3 worm cellular contexts compared by ENCODE assay signal in the genomic region with DNA sequence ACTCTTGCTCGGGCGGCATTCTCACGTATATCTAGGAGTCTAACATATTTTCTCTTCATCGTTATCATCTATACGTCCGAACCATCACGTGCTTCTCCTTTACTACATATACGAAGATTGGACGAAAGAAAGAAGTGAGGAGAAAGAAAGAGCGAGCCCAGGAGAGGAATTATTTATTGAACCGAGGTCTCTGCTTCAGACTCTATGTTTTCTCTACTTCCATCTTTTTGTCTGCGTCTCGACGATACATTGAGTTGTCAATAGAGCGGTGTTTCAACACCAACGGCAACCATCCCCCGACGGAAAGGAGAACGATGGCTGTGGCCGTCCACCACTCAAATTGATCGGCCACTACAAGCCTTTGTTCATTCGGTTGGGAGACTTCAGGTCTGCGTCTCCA.
TF ChIP-seq lines count a peak whose summit lies in the region.

No protein-coding gene starts in this region.

TF ChIP-seq in whole organism, L2 larva, 48 proteins besides CTCF, POLR2A, EP300 and RAD21 (continued from another document):
- TF ChIP-seq lin-13 (GFP tag; optimal IDR thresholded peaks at IDR 0.05; lab: Kevin White, UChicago), result peak; percentile 90
- TF ChIP-seq fos-1 (tag; optimal IDR thresholded peaks at IDR 0.05; lab: Kevin White, UChicago), result peak; percentile 88
- TF ChIP-seq blmp-1 (tag; optimal IDR thresholded peaks at IDR 0.05; lab: Kevin White, UChicago; ENCODE audit: insufficient read depth), result peak; percentile 41
- no peak for TF ChIP-seq nhr-10 (tag; optimal IDR thresholded peaks at IDR 0.05; lab: Kevin White, UChicago)
- TF ChIP-seq skn-1 (tag; optimal IDR thresholded peaks at IDR 0.05; lab: Kevin White, UChicago), result peak; percentile 69
- no peak for TF ChIP-seq ceh-82 (tag; optimal IDR thresholded peaks at IDR 0.05; lab: Kevin White, UChicago)
- TF ChIP-seq peb-1 (tag; optimal IDR thresholded peaks at IDR 0.05; lab: Kevin White, UChicago), result no peak
- TF ChIP-seq gmeb-1 (tag; optimal IDR thresholded peaks at IDR 0.05; lab: Kevin White, UChicago), result peak; percentile 68
- TF ChIP-seq ZK546.5 (tag; optimal IDR thresholded peaks at IDR 0.05; lab: Kevin White, UChicago), result no peak
- TF ChIP-seq ceh-16 (tag; optimal IDR thresholded peaks at IDR 0.05; lab: Kevin White, UChicago), result peak; percentile 23
- peak; percentile 96 for TF ChIP-seq unc-55 (GFP tag; optimal IDR thresholded peaks at IDR 0.05; lab: Kevin White, UChicago)
- TF ChIP-seq lin-39 (tag; optimal IDR thresholded peaks at IDR 0.05; lab: Kevin White, UChicago), result no peak
- no peak for TF ChIP-seq nhr-12 (tag; optimal IDR thresholded peaks at IDR 0.05; lab: Kevin White, UChicago)
- TF ChIP-seq Y55F3AM.14 (GFP tag; optimal IDR thresholded peaks at IDR 0.05; lab: Kevin White, UChicago), result peak; percentile 49
- TF ChIP-seq aly-2 (tag; optimal IDR thresholded peaks at IDR 0.05; lab: Kevin White, UChicago), result no peak
- TF ChIP-seq nhr-21 (tag; optimal IDR thresholded peaks at IDR 0.05; lab: Kevin White, UChicago), result peak; percentile 74
- TF ChIP-seq lsy-2 (tag; optimal IDR thresholded peaks at IDR 0.05; lab: Kevin White, UChicago), result peak; percentile 44 to 87
- peak; percentile 67 for TF ChIP-seq ama-1 (optimal IDR thresholded peaks at IDR 0.05; lab: Kevin White, UChicago)
- TF ChIP-seq C34F6.9 (tag; optimal IDR thresholded peaks at IDR 0.05; lab: Kevin White, UChicago), result peak; percentile 92
- no peak for TF ChIP-seq ztf-1 (GFP tag; conservative IDR thresholded peaks at IDR 0.05; lab: Robert Waterston, UW)
- peak; percentile 56 for TF ChIP-seq sem-4 (tag; optimal IDR thresholded peaks at IDR 0.05; lab: Kevin White, UChicago)
- TF ChIP-seq ztf-11 (tag; optimal IDR thresholded peaks at IDR 0.05; lab: Kevin White, UChicago), result no peak
- TF ChIP-seq snpc-4 (tag; optimal IDR thresholded peaks at IDR 0.05; lab: Kevin White, UChicago), result peak; percentile 81
- TF ChIP-seq R02D3.7 (tag; optimal IDR thresholded peaks at IDR 0.05; lab: Kevin White, UChicago), result no peak
- TF ChIP-seq nhr-11 (tag; optimal IDR thresholded peaks at IDR 0.05; lab: Kevin White, UChicago), result no peak
- TF ChIP-seq egl-27 (tag; optimal IDR thresholded peaks at IDR 0.05; lab: Kevin White, UChicago), result peak; percentile 61
- TF ChIP-seq dmd-4 (tag; optimal IDR thresholded peaks at IDR 0.05; lab: Kevin White, UChicago), result no peak
TF ChIP-seq in whole organism, L2 larva: peak in this region for 27.

TF ChIP-seq in whole organism, L4 larva, 104 proteins besides CTCF, POLR2A, EP300 and RAD21 (continued from another document):
- no peak for TF ChIP-seq ZK546.5 (tag; optimal IDR thresholded peaks at IDR 0.05; lab: Kevin White, UChicago)
- TF ChIP-seq hlh-11 (tag; optimal IDR thresholded peaks at IDR 0.05; lab: Kevin White, UChicago), result peak; percentile 91
- TF ChIP-seq lin-15B (tag; optimal IDR thresholded peaks at IDR 0.05; lab: Kevin White, UChicago), result peak; percentile 30
- peak; percentile 72 for TF ChIP-seq ama-1 (optimal IDR thresholded peaks at IDR 0.05; lab: Kevin White, UChicago)
- peak; percentile 89 for TF ChIP-seq nhr-28 (tag; optimal IDR thresholded peaks at IDR 0.05; lab: Kevin White, UChicago)
- peak; percentile 18 for TF ChIP-seq nhr-10 (tag; optimal IDR thresholded peaks at IDR 0.05; lab: Kevin White, UChicago)
- peak; percentile 92 for TF ChIP-seq mep-1 (tag; optimal IDR thresholded peaks at IDR 0.05; lab: Kevin White, UChicago)
- TF ChIP-seq rbr-2 (tag; optimal IDR thresholded peaks at IDR 0.05; lab: Kevin White, UChicago), result peak; percentile 77
- peak; percentile 83 for TF ChIP-seq hmg-1.1 (GFP tag; IDR thresholded peaks at IDR 0.05; lab: Robert Waterston, UW)
- TF ChIP-seq nhr-102 (tag; optimal IDR thresholded peaks at IDR 0.05; lab: Kevin White, UChicago), result peak; percentile 36
- TF ChIP-seq ceh-20 (GFP tag; IDR thresholded peaks at IDR 0.05; lab: Robert Waterston, UW), result peak; percentile 82
- TF ChIP-seq set-16 (GFP tag; IDR thresholded peaks at IDR 0.05; lab: Robert Waterston, UW), result peak; percentile 35; the same call in 1 of the 2 replicates
- TF ChIP-seq zip-2 (tag; optimal IDR thresholded peaks at IDR 0.05; lab: Kevin White, UChicago), result no peak
- TF ChIP-seq zfp-3 (GFP tag; conservative IDR thresholded peaks at IDR 0.05; lab: Robert Waterston, UW), result no peak
- TF ChIP-seq lin-13 (GFP tag; optimal IDR thresholded peaks at IDR 0.05; lab: Kevin White, UChicago), result peak; percentile 39
- peak; percentile 96 for TF ChIP-seq nhr-11 (tag; optimal IDR thresholded peaks at IDR 0.05; lab: Kevin White, UChicago)
- no peak for TF ChIP-seq dmd-8 (GFP tag; IDR thresholded peaks at IDR 0.05; lab: Robert Waterston, UW)
- TF ChIP-seq ZK337.2 (GFP tag; IDR thresholded peaks at IDR 0.05; lab: Robert Waterston, UW), result no peak
- peak; percentile 35 for TF ChIP-seq ceh-28 (tag; optimal IDR thresholded peaks at IDR 0.05; lab: Kevin White, UChicago)
- no peak for TF ChIP-seq gei-8 (GFP tag; optimal IDR thresholded peaks at IDR 0.05; lab: Kevin White, UChicago)
- peak in 1 of 2 experiments; percentile 85 for TF ChIP-seq hif-1 (tag; optimal IDR thresholded peaks at IDR 0.05; lab: Kevin White, UChicago)
- no peak for TF ChIP-seq D1046.2 (GFP tag; IDR thresholded peaks at IDR 0.05; lab: Robert Waterston, UW)
- TF ChIP-seq nhr-111 (GFP tag; optimal IDR thresholded peaks at IDR 0.05; lab: Kevin White, UChicago), result no peak
- TF ChIP-seq T20F7.1 (GFP tag; optimal IDR thresholded peaks at IDR 0.05; lab: Kevin White, UChicago), result peak; percentile 80
- TF ChIP-seq dmd-6 (GFP tag; IDR thresholded peaks at IDR 0.05; lab: Robert Waterston, UW), result peak; percentile 82
- peak; percentile 53 for TF ChIP-seq tra-1 (GFP tag; IDR thresholded peaks at IDR 0.05; lab: Robert Waterston, UW)
- TF ChIP-seq F37D6.2 (tag; optimal IDR thresholded peaks at IDR 0.05; lab: Kevin White, UChicago), result peak; percentile 9
- TF ChIP-seq saeg-2 (GFP tag; IDR thresholded peaks at IDR 0.05; lab: Robert Waterston, UW), result peak; percentile 52; the same call in 1 of the 2 replicates
- TF ChIP-seq attf-4 (tag; optimal IDR thresholded peaks at IDR 0.05; lab: Kevin White, UChicago), result peak; percentile 7
- TF ChIP-seq aly-2 (tag; optimal IDR thresholded peaks at IDR 0.05; lab: Kevin White, UChicago), result no peak
- TF ChIP-seq madf-9 (GFP tag; conservative IDR thresholded peaks at IDR 0.05; lab: Robert Waterston, UW), result peak; percentile 39; the same call in 1 of the 2 replicates
- peak in 1 of 2 experiments; percentile 100 for TF ChIP-seq unc-62 (GFP tag; optimal IDR thresholded peaks at IDR 0.05 in 1 of 2; lab: Kevin White, UChicago)
- no peak for TF ChIP-seq unc-62 (tag; optimal IDR thresholded peaks at IDR 0.05; lab: Kevin White, UChicago)
- TF ChIP-seq fkh-10 (GFP tag; optimal IDR thresholded peaks at IDR 0.05; lab: Kevin White, UChicago), result peak; percentile 74
- TF ChIP-seq mxl-3 (GFP tag; optimal IDR thresholded peaks at IDR 0.05; lab: Kevin White, UChicago), result peak; percentile 63
- TF ChIP-seq dmd-9 (GFP tag; IDR thresholded peaks at IDR 0.05; lab: Robert Waterston, UW), result 0 out of 2 replicates have a peak, but pooled peaks have one; percentile 50
- TF ChIP-seq dpl-1 (GFP tag; optimal IDR thresholded peaks at IDR 0.05; lab: Kevin White, UChicago), result peak; percentile 39
- peak; percentile 33 for TF ChIP-seq F10B5.3 (tag; optimal IDR thresholded peaks at IDR 0.05; lab: Kevin White, UChicago)
- peak; percentile 3 for TF ChIP-seq nhr-48 (tag; optimal IDR thresholded peaks at IDR 0.05; lab: Kevin White, UChicago)
- TF ChIP-seq T26A8.4 (GFP tag; IDR thresholded peaks at IDR 0.05; lab: Robert Waterston, UW), result peak; percentile 52
- no peak for TF ChIP-seq lin-29 (GFP tag; IDR thresholded peaks at IDR 0.05; lab: Robert Waterston, UW)
- peak; percentile 80 for TF ChIP-seq lin-38 (GFP tag; IDR thresholded peaks at IDR 0.05; lab: Robert Waterston, UW)
- TF ChIP-seq pha-4 (GFP tag; IDR thresholded peaks at IDR 0.05; lab: Robert Waterston, UW), result peak; percentile 56
- peak; percentile 72 for TF ChIP-seq pha-4 (tag; optimal IDR thresholded peaks at IDR 0.05; lab: Kevin White, UChicago)
- no peak for TF ChIP-seq ceh-62 (tag; optimal IDR thresholded peaks at IDR 0.05; lab: Kevin White, UChicago)
- TF ChIP-seq lsy-2 (tag; optimal IDR thresholded peaks at IDR 0.05; lab: Kevin White, UChicago), result peak; percentile 84 to 88
- peak; percentile 99 for TF ChIP-seq nhr-6 (tag; optimal IDR thresholded peaks at IDR 0.05; lab: Kevin White, UChicago)

TF ChIP-seq in whole organism, late embryonic, 69 proteins besides CTCF, POLR2A, EP300 and RAD21 (continued from another document):
- TF ChIP-seq hlh-30 (tag; optimal IDR thresholded peaks at IDR 0.05; lab: Kevin White, UChicago; ENCODE audit: insufficient read depth) (peak; percentile 71), ref-2 (tag; optimal IDR thresholded peaks at IDR 0.05; lab: Kevin White, UChicago) (peak; percentile 41), lim-6 (tag; optimal IDR thresholded peaks at IDR 0.05; lab: Kevin White, UChicago) (peak; percentile 47), ceh-48 (tag; optimal IDR thresholded peaks at IDR 0.05; lab: Kevin White, UChicago) (peak; percentile 70), rnt-1 (tag; optimal IDR thresholded peaks at IDR 0.05; lab: Kevin White, UChicago) (peak; percentile 76), K09A11.1 (tag; optimal IDR thresholded peaks at IDR 0.05; lab: Kevin White, UChicago; ENCODE audit: insufficient read depth) (peak; percentile 35), dmd-4 (tag; optimal IDR thresholded peaks at IDR 0.05; lab: Kevin White, UChicago; ENCODE audit: borderline replicate concordance) (peak; percentile 83), ahr-1 (tag; optimal IDR thresholded peaks at IDR 0.05; lab: Kevin White, UChicago) (no peak), F13H6.1 (tag; optimal IDR thresholded peaks at IDR 0.05; lab: Kevin White, UChicago) (peak; percentile 58), dve-1 (tag; optimal IDR thresholded peaks at IDR 0.05; lab: Kevin White, UChicago) (peak; percentile 81), ceh-30 (tag; optimal IDR thresholded peaks at IDR 0.05; lab: Kevin White, UChicago) (peak; percentile 90), unc-3 (GFP tag; conservative IDR thresholded peaks at IDR 0.05; lab: Robert Waterston, UW) (0 out of 2 replicates have a peak, but pooled peaks have one; percentile 34), unc-3 (tag; optimal IDR thresholded peaks at IDR 0.05; lab: Kevin White, UChicago) (no peak), ceh-31 (tag; optimal IDR thresholded peaks at IDR 0.05; lab: Kevin White, UChicago) (peak; percentile 92), fax-1 (tag; optimal IDR thresholded peaks at IDR 0.05; lab: Kevin White, UChicago) (peak; percentile 42), tbx-2 (tag; optimal IDR thresholded peaks at IDR 0.05; lab: Kevin White, UChicago) (peak; percentile 79), fkh-10 (GFP tag; optimal IDR thresholded peaks at IDR 0.05; lab: Kevin White, UChicago) (no peak), Y22D7AL.16 (tag; optimal IDR thresholded peaks at IDR 0.05; lab: Kevin White, UChicago) (peak; percentile 27), elt-4 (tag; optimal IDR thresholded peaks at IDR 0.05; lab: Kevin White, UChicago) (no peak), ceh-2 (tag; optimal IDR thresholded peaks at IDR 0.05; lab: Kevin White, UChicago) (peak; percentile 51), ceh-24 (tag; optimal IDR thresholded peaks at IDR 0.05; lab: Kevin White, UChicago) (no peak), hlh-13 (GFP tag; optimal IDR thresholded peaks at IDR 0.05; lab: Kevin White, UChicago) (no peak), ets-4 (tag; optimal IDR thresholded peaks at IDR 0.05; lab: Kevin White, UChicago) (peak; percentile 73), hlh-6 (tag; optimal IDR thresholded peaks at IDR 0.05; lab: Kevin White, UChicago) (peak; percentile 26), pag-3 (tag; optimal IDR thresholded peaks at IDR 0.05; lab: Kevin White, UChicago; ENCODE audit: borderline replicate concordance) (no peak), pat-9 (tag; optimal IDR thresholded peaks at IDR 0.05; lab: Kevin White, UChicago) (peak; percentile 33)
